Fruit fly (Drosophila melanogaster): Measurements from ENCODE around the gene CG31102.

CG31102 gene

dm6 chr3R:25295320-25296020, at the start of gene CG31102:
CG31102 (minus strand) TSS chr3R:25295594.
- TF ChIP-seq CG5204 (GFP tag; optimal IDR thresholded peaks at IDR 0.05) (no peak), Mnt (GFP tag; optimal IDR thresholded peaks at IDR 0.05) (peak; percentile 85), CG33017 (tag; optimal IDR thresholded peaks at IDR 0.05) (peak; percentile 53), cnc (optimal IDR thresholded peaks at IDR 0.05) (no peak), kay (GFP tag; ENCODE audit: borderline replicate concordance) (peak; percentile 75), CG1620 (GFP tag; optimal IDR thresholded peaks at IDR 0.05) (no peak), CG7101 (tag; optimal IDR thresholded peaks at IDR 0.05) (no peak), Crg-1 (GFP tag; optimal IDR thresholded peaks at IDR 0.05) (no peak), Hr96 (GFP tag; optimal IDR thresholded peaks at IDR 0.05) (peak; percentile 73), toe (GFP tag; optimal IDR thresholded peaks at IDR 0.05) (peak; percentile 31), CG12768 (GFP tag; optimal IDR thresholded peaks at IDR 0.05) (peak; percentile 52), cic (GFP tag; optimal IDR thresholded peaks at IDR 0.05) (peak; percentile 91), pad (GFP tag; optimal IDR thresholded peaks at IDR 0.05) (no peak)

dm6 chr3R:25339952-25340351, 44.6 kb upstream of the CG31102 start, which contains the start of gene rha:
rha (plus strand) TSS chr3R:25340252.
- no peak for TF ChIP-seq cic (GFP tag; optimal IDR thresholded peaks at IDR 0.05)
- TF ChIP-seq kay (GFP tag; ENCODE audit: borderline replicate concordance) = no peak
- TF ChIP-seq toe (GFP tag; optimal IDR thresholded peaks at IDR 0.05) = no peak
- no peak for TF ChIP-seq cnc (optimal IDR thresholded peaks at IDR 0.05)
- no peak for TF ChIP-seq Hr96 (GFP tag; optimal IDR thresholded peaks at IDR 0.05)
- no peak for TF ChIP-seq pad (GFP tag; optimal IDR thresholded peaks at IDR 0.05)
- no peak for TF ChIP-seq CG7045 (GFP tag; optimal IDR thresholded peaks at IDR 0.05)
- no peak for TF ChIP-seq CG12768 (GFP tag; optimal IDR thresholded peaks at IDR 0.05)
- no peak for TF ChIP-seq Clk (GFP tag; optimal IDR thresholded peaks at IDR 0.05)

dm6 chr3R:25335065-25335464, 39.7 kb upstream of the CG31102 start, which contains the start of the genes CG10669 and CG11902:
CG10669 (minus strand) TSS chr3R:25335243.
CG11902 (plus strand) TSS chr3R:25335257.
- TF ChIP-seq pad (GFP tag; optimal IDR thresholded peaks at IDR 0.05) (no peak), bab1 (GFP tag; optimal IDR thresholded peaks at IDR 0.05) (peak; percentile 67), Mnt (GFP tag; optimal IDR thresholded peaks at IDR 0.05) (peak; percentile 12)

dm6 chr3R:25331103-25331502, 35.7 kb upstream of the CG31102 start, which contains the start of gene CHKov2:
CHKov2 (minus strand) TSS chr3R:25331203.
- TF ChIP-seq kay (GFP tag; ENCODE audit: borderline replicate concordance) (no peak), CG5204 (GFP tag; optimal IDR thresholded peaks at IDR 0.05) (no peak), Mnt (GFP tag; optimal IDR thresholded peaks at IDR 0.05) (no peak), cic (GFP tag; optimal IDR thresholded peaks at IDR 0.05) (peak; percentile 5)

- TF ChIP-seq CG11617 (GFP tag; optimal IDR thresholded peaks at IDR 0.05) (peak; percentile 13), CG12768 (GFP tag; optimal IDR thresholded peaks at IDR 0.05) (peak; percentile 21), cic (GFP tag; optimal IDR thresholded peaks at IDR 0.05) (peak; percentile 1), cnc (optimal IDR thresholded peaks at IDR 0.05) (no peak), tj (GFP tag; optimal IDR thresholded peaks at IDR 0.05) (no peak), CG7101 (tag; optimal IDR thresholded peaks at IDR 0.05) (no peak), CG33017 (tag; optimal IDR thresholded peaks at IDR 0.05) (peak; percentile 43), CG1620 (GFP tag; optimal IDR thresholded peaks at IDR 0.05) (no peak)
These were observed 33.7 kb upstream of the CG31102 start, which contains the start of gene CHKov1 for dm6 chr3R:25329079-25329478. CHKov1 (minus strand) TSS chr3R:25329316.

- TF ChIP-seq CG7045 (GFP tag; optimal IDR thresholded peaks at IDR 0.05) = no peak
- no peak for TF ChIP-seq toe (GFP tag; optimal IDR thresholded peaks at IDR 0.05)
- TF ChIP-seq cnc (optimal IDR thresholded peaks at IDR 0.05) = no peak
- no peak for TF ChIP-seq Hr96 (GFP tag; optimal IDR thresholded peaks at IDR 0.05)
- no peak for TF ChIP-seq pad (GFP tag; optimal IDR thresholded peaks at IDR 0.05)
- TF ChIP-seq bab1 (GFP tag; optimal IDR thresholded peaks at IDR 0.05) = no peak
- TF ChIP-seq CG1620 (GFP tag; optimal IDR thresholded peaks at IDR 0.05) = no peak
- no peak for TF ChIP-seq Mnt (GFP tag; optimal IDR thresholded peaks at IDR 0.05)
- peak; percentile 28 for TF ChIP-seq cic (GFP tag; optimal IDR thresholded peaks at IDR 0.05)
- no peak for TF ChIP-seq Clk (GFP tag; optimal IDR thresholded peaks at IDR 0.05)
- peak; percentile 10 for TF ChIP-seq CG12768 (GFP tag; optimal IDR thresholded peaks at IDR 0.05)
These were observed 27.3 kb upstream of the CG31102 start, which contains the start of gene CG10562 for dm6 chr3R:25322657-25323056. CG10562 (minus strand) TSS chr3R:25322757.

- no peak for TF ChIP-seq CG5204 (GFP tag; optimal IDR thresholded peaks at IDR 0.05)
- TF ChIP-seq toe (GFP tag; optimal IDR thresholded peaks at IDR 0.05) = no peak
- TF ChIP-seq CG1620 (GFP tag; optimal IDR thresholded peaks at IDR 0.05) = no peak
- no peak for TF ChIP-seq CG33017 (tag; optimal IDR thresholded peaks at IDR 0.05)
- no peak for TF ChIP-seq CG7101 (tag; optimal IDR thresholded peaks at IDR 0.05)
- no peak for TF ChIP-seq Crg-1 (GFP tag; optimal IDR thresholded peaks at IDR 0.05)
These were observed 26.3 kb upstream of the CG31102 start for dm6 chr3R:25321681-25322080.

- TF ChIP-seq cic (GFP tag; optimal IDR thresholded peaks at IDR 0.05) = no peak
- TF ChIP-seq cnc (optimal IDR thresholded peaks at IDR 0.05) = no peak
- TF ChIP-seq CG7045 (GFP tag; optimal IDR thresholded peaks at IDR 0.05) = no peak
- TF ChIP-seq CG5204 (GFP tag; optimal IDR thresholded peaks at IDR 0.05) = no peak
- no peak for TF ChIP-seq Mnt (GFP tag; optimal IDR thresholded peaks at IDR 0.05)
- TF ChIP-seq Clk (GFP tag; optimal IDR thresholded peaks at IDR 0.05) = no peak
- no peak for TF ChIP-seq CG11617 (GFP tag; optimal IDR thresholded peaks at IDR 0.05)
- TF ChIP-seq CG1620 (GFP tag; optimal IDR thresholded peaks at IDR 0.05) = no peak
- TF ChIP-seq toe (GFP tag; optimal IDR thresholded peaks at IDR 0.05) = no peak
- TF ChIP-seq pad (GFP tag; optimal IDR thresholded peaks at IDR 0.05) = no peak
- no peak for TF ChIP-seq ovo (GFP tag; optimal IDR thresholded peaks at IDR 0.05)
These were observed 25.5 kb upstream of the CG31102 start for dm6 chr3R:25320898-25321297.
